Fruit fly (Drosophila melanogaster) whole organism, embryonic: ENCODE measurements around the gene CG43077.

Experiments
- B-H2 ChIP-seq: fragments of 200-800 bp; sonication (Bioruptor generic); optimal IDR thresholded peaks from 2 replicates; lab custom pipeline; 2018; ENCODE audit warnings: missing biosample characterization, mild to moderate bottlenecking, missing genetic modification characterization
- Bdp1 ChIP-seq: fragments of 200-800 bp; sonication (Bioruptor generic); optimal IDR thresholded peaks from 3 replicates; lab custom pipeline; 2016; ENCODE audit warnings: missing biosample characterization, missing genetic modification characterization
- Blimp-1 ChIP-seq: fragments of 200-800 bp; sonication (Bioruptor generic); optimal IDR thresholded peaks from 3 replicates; lab custom pipeline; 2018; ENCODE audit warnings: missing biosample characterization, missing genetic modification characterization, mild to moderate bottlenecking, moderate library complexity, missing genetic modification reagents
- CG10543 ChIP-seq: fragments of 200-800 bp; sonication (Bioruptor generic); optimal IDR thresholded peaks from 3 replicates; lab custom pipeline; 2017; ENCODE audit warnings: missing biosample characterization, mild to moderate bottlenecking, missing genetic modification characterization, moderate library complexity
- CG11398 ChIP-seq: fragments of 200-800 bp; sonication (Bioruptor generic); optimal IDR thresholded peaks from 2 replicates; lab custom pipeline; 2016; ENCODE audit warnings: missing biosample characterization, missing genetic modification characterization
- CG16813 ChIP-seq: fragments of 200-800 bp; sonication (Bioruptor generic); IDR thresholded peaks from 3 replicates; pipeline ENCODE4 v1.3.6; 2022; ENCODE audit warnings: missing biosample characterization, missing genetic modification characterization; ENCODE audit not compliant: partially characterized antibody
- CG17186 ChIP-seq: fragments of 200-800 bp; sonication (Bioruptor generic); optimal IDR thresholded peaks from 3 replicates; lab custom pipeline; 2017; ENCODE audit warnings: missing biosample characterization, missing genetic modification reagents, missing genetic modification characterization
- CG17802 ChIP-seq: fragments of 200-800 bp; sonication (Bioruptor generic); optimal IDR thresholded peaks from 2 replicates; lab custom pipeline; 2018; ENCODE audit warnings: missing biosample characterization, mild to moderate bottlenecking, missing genetic modification characterization, moderate library complexity
- CG2712 ChIP-seq: fragments of 200-800 bp; optimal IDR thresholded peaks from 3 replicates; lab custom pipeline; 2019; ENCODE audit warnings: missing biosample characterization, mild to moderate bottlenecking, missing genetic modification characterization, moderate library complexity
- CG32532 ChIP-seq: fragments of 200-800 bp; sonication (Bioruptor generic); IDR thresholded peaks from 2 replicates; pipeline ENCODE4 v1.3.6; 2022; ENCODE audit warnings: missing biosample characterization, missing genetic modification characterization
- CG34224 ChIP-seq: fragments of 200-800 bp; sonication (Bioruptor generic); IDR thresholded peaks from 3 replicates; pipeline ENCODE4 v1.3.6; 2022; ENCODE audit warnings: missing biosample characterization, missing genetic modification characterization; ENCODE audit not compliant: partially characterized antibody
- CG42726 ChIP-seq: fragments of 200-800 bp; sonication (Bioruptor generic); IDR thresholded peaks from 2 replicates; pipeline ENCODE4 v1.3.6; 2022; ENCODE audit warnings: missing biosample characterization, missing genetic modification characterization; ENCODE audit not compliant: partially characterized antibody
- CG6683 ChIP-seq: fragments of 200-800 bp; sonication (Bioruptor generic); optimal IDR thresholded peaks from 2 replicates; lab custom pipeline; 2017; ENCODE audit warnings: missing biosample characterization, mild to moderate bottlenecking, missing genetic modification characterization, missing genetic modification reagents
- CG9797 ChIP-seq: fragments of 200-800 bp; sonication (Bioruptor generic); optimal IDR thresholded peaks from 3 replicates; lab custom pipeline; 2018; ENCODE audit warnings: missing biosample characterization, mild to moderate bottlenecking, missing genetic modification characterization
- CTCF ChIP-seq: fragments of 200-800 bp; sonication (Bioruptor generic); optimal IDR thresholded peaks from 2 replicates; lab custom pipeline; 2017; ENCODE audit warnings: missing biosample characterization, mild to moderate bottlenecking, missing genetic modification characterization, moderate library complexity
- Dfd ChIP-seq, 2 experiments: fragments of >200 bp; optimal IDR thresholded peaks; 2 replicates each; lab custom pipeline; 2017; ENCODE audit warnings: missing biosample characterization in 2 of 2, missing genetic modification characterization in 2 of 2
- E2f1 ChIP-seq: fragments of 200-800 bp; sonication (Bioruptor generic); IDR thresholded peaks from 2 replicates; pipeline ENCODE4 v1.3.6; 2022; ENCODE audit warnings: missing biosample characterization, missing genetic modification characterization
- GATAe ChIP-seq: fragments of 200-800 bp; sonication (Bioruptor generic); conservative IDR thresholded peaks from 2 replicates; pipeline ENCODE4 v1.3.6; 2022; ENCODE audit warnings: missing biosample characterization, missing genetic modification characterization
- HLHmδ ChIP-seq: fragments of 200-800 bp; sonication (Bioruptor generic); optimal IDR thresholded peaks from 2 replicates; lab custom pipeline; 2018; ENCODE audit warnings: missing biosample characterization, mild to moderate bottlenecking, missing genetic modification characterization, moderate library complexity
- Hmx ChIP-seq: fragments of 200-800 bp; sonication (Bioruptor generic); optimal IDR thresholded peaks from 2 replicates; lab custom pipeline; 2016; ENCODE audit warnings: missing biosample characterization, missing genetic modification characterization
- Hr51 ChIP-seq, 2 experiments: fragments of 200-800 bp; sonication (Bioruptor generic); optimal IDR thresholded peaks; 2 replicates in 1 of 2; 3 replicates in 1 of 2; lab custom pipeline; 2016 to 2018; ENCODE audit warnings: missing biosample characterization in 2 of 2, missing genetic modification characterization in 2 of 2, mild to moderate bottlenecking in 1 of 2, moderate library complexity in 1 of 2
- Lhr ChIP-seq: fragments of 200-800 bp; sonication (Bioruptor generic); optimal IDR thresholded peaks from 3 replicates; lab custom pipeline; 2017; ENCODE audit warnings: mild to moderate bottlenecking, missing biosample characterization, missing genetic modification reagents, missing genetic modification characterization
- MESR4 ChIP-seq: fragments of 200-800 bp; sonication (Bioruptor generic); optimal IDR thresholded peaks from 2 replicates; lab custom pipeline; 2018; ENCODE audit warnings: missing biosample characterization, mild to moderate bottlenecking, missing genetic modification characterization, moderate library complexity
- NC2α ChIP-seq: fragments of 200-800 bp; sonication (Bioruptor generic); optimal IDR thresholded peaks from 2 replicates; lab custom pipeline; 2016; ENCODE audit warnings: missing biosample characterization, missing genetic modification characterization
- Six4 ChIP-seq: fragments of 200-800 bp; sonication (Bioruptor generic); optimal IDR thresholded peaks from 2 replicates; lab custom pipeline; 2016; ENCODE audit warnings: missing biosample characterization, missing genetic modification characterization
- Trl ChIP-seq, 3 experiments: fragments of >200 bp in 2 of 3; fragments of 200-800 bp in 1 of 3; sonication (Bioruptor generic) in 1 of 3; optimal IDR thresholded peaks; 2 replicates in 1 of 3; 3 replicates in 2 of 3; lab custom pipeline; 2016 to 2017; ENCODE audit warnings: missing biosample characterization in 1 of 3, missing genetic modification characterization in 1 of 3
- cg ChIP-seq: fragments of 200-800 bp; sonication (Bioruptor generic); optimal IDR thresholded peaks from 3 replicates; lab custom pipeline; 2019; ENCODE audit warnings: missing biosample characterization, mild to moderate bottlenecking, missing genetic modification characterization, moderate library complexity
- crp ChIP-seq, 2 experiments: fragments of 200-800 bp; sonication (Bioruptor generic); optimal IDR thresholded peaks; 2 replicates in 1 of 2; 3 replicates in 1 of 2; lab custom pipeline; 2017; ENCODE audit warnings: missing biosample characterization in 2 of 2, missing genetic modification characterization in 2 of 2, mild to moderate bottlenecking in 1 of 2, moderate library complexity in 1 of 2
- dimm ChIP-seq: fragments of 200-800 bp; sonication (Bioruptor generic); IDR thresholded peaks from 2 replicates; pipeline ENCODE4 v1.3.6; 2022; ENCODE audit warnings: missing biosample characterization, missing genetic modification characterization
- ewg ChIP-seq: fragments of 200-800 bp; sonication (Bioruptor generic); optimal IDR thresholded peaks from 3 replicates; lab custom pipeline; 2017; ENCODE audit warnings: mild to moderate bottlenecking, missing biosample characterization, missing genetic modification reagents, missing genetic modification characterization
- grn ChIP-seq: fragments of 200-800 bp; sonication (Bioruptor generic); optimal IDR thresholded peaks from 3 replicates; lab custom pipeline; 2017; ENCODE audit warnings: missing biosample characterization, missing genetic modification characterization
- hkb ChIP-seq, 2 experiments: fragments of 200-800 bp in 1 of 2; fragments of >200 bp in 1 of 2; sonication (Bioruptor generic) in 1 of 2; IDR thresholded peaks in 1 of 2; optimal IDR thresholded peaks in 1 of 2; 2 replicates each; pipeline versions ENCODE4 v1.3.6 to Lab custom; 2017 to 2022; ENCODE audit warnings: missing biosample characterization in 1 of 2, missing genetic modification characterization in 1 of 2
- jigr1 ChIP-seq: fragments of 200-800 bp; sonication (Bioruptor generic); IDR thresholded peaks from 3 replicates; pipeline ENCODE4 v1.3.6; 2022; ENCODE audit warnings: missing biosample characterization, missing genetic modification characterization
- lov ChIP-seq, 2 experiments: fragments of 200-800 bp in 1 of 2; fragments of >200 bp in 1 of 2; sonication (Bioruptor generic) in 1 of 2; IDR thresholded peaks in 1 of 2; optimal IDR thresholded peaks in 1 of 2; 2 replicates in 1 of 2; 3 replicates in 1 of 2; pipeline versions ENCODE4 v1.3.6 to Lab custom; 2017 to 2022; ENCODE audit warnings: missing biosample characterization in 1 of 2, missing genetic modification characterization in 1 of 2
- nerfin-2 ChIP-seq: fragments of 200-800 bp; sonication (Bioruptor generic); IDR thresholded peaks from 2 replicates; pipeline ENCODE4 v1.3.6; 2022; ENCODE audit warnings: missing biosample characterization, missing genetic modification characterization; ENCODE audit not compliant: partially characterized antibody
- nom ChIP-seq: fragments of 200-800 bp; sonication (Bioruptor generic); optimal IDR thresholded peaks from 2 replicates; lab custom pipeline; 2017; ENCODE audit warnings: missing biosample characterization, missing genetic modification characterization, mild to moderate bottlenecking, moderate library complexity, missing genetic modification reagents
- ro ChIP-seq: fragments of 200-800 bp; sonication (Bioruptor generic); IDR thresholded peaks from 2 replicates; pipeline ENCODE4 v1.3.6; 2022; ENCODE audit warnings: missing biosample characterization, missing genetic modification characterization
- sima ChIP-seq: fragments of 200-800 bp; sonication (Bioruptor generic); optimal IDR thresholded peaks from 2 replicates; lab custom pipeline; 2016; ENCODE audit warnings: missing biosample characterization, missing genetic modification characterization
- sqz ChIP-seq: fragments of 200-800 bp; sonication (Bioruptor generic); optimal IDR thresholded peaks from 3 replicates; lab custom pipeline; 2018; ENCODE audit warnings: missing biosample characterization, mild to moderate bottlenecking, missing genetic modification characterization
- trem ChIP-seq: fragments of 200-800 bp; optimal IDR thresholded peaks from 3 replicates; lab custom pipeline; 2019; ENCODE audit warnings: missing biosample characterization, mild to moderate bottlenecking, missing genetic modification characterization, moderate library complexity
- unc-4 ChIP-seq: fragments of 200-800 bp; sonication (Bioruptor generic); IDR thresholded peaks from 2 replicates; pipeline ENCODE4 v1.3.6; 2022; ENCODE audit warnings: missing biosample characterization, missing genetic modification characterization; ENCODE audit not compliant: partially characterized antibody
- zfh2 ChIP-seq: fragments of 200-800 bp; sonication (Bioruptor generic); optimal IDR thresholded peaks from 2 replicates; lab custom pipeline; 2016; ENCODE audit warnings: missing biosample characterization, missing genetic modification characterization

CG43077 gene

DNA sequence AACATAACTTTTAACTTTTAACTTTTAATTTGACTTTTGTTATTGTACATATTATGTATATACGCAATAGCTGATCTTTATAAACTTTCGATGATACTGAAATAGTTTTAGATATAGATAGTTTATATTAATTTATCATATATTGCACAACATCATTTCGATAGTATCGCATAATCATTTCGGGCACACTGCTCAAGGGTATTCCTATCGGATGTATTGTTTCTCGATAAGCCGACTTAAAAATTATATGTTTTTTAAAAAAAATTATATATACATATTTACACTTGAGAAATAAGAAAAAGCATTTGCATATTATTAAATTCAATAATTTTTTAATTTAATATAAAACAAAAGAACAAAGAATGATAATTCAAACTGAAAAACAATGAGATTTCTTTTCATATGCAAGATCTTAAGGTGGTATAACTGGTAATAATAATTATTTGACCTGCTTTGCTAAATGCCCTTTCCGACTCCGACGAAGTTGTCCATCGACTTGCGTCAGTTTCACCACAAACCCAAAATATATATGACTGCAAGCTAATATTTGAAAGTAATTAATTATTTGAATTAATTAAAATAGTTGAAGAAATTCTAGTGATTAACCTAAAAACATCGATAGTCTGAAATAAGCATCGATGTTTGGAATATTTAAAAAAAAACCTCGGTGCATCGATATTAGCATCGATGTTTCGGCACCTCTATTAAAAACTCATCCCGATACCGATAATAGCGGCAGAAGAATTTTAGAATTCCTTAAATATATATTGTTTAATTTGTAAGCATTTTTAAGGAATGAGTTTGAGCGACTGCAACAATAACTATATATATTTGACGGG is 10.0 kb upstream of the CG43077 start, which contains the start of gene CG4949 (continued):
- TF ChIP-seq E2f1 (GFP tag; lab: Robert Waterston, UW) (no peak), dimm (GFP tag; lab: Robert Waterston, UW) (no peak), trem (tag; lab: Kevin White, UChicago) (peak; percentile 51), CG10543 (GFP tag; lab: Kevin White, UChicago) (peak; percentile 14)

DNA sequence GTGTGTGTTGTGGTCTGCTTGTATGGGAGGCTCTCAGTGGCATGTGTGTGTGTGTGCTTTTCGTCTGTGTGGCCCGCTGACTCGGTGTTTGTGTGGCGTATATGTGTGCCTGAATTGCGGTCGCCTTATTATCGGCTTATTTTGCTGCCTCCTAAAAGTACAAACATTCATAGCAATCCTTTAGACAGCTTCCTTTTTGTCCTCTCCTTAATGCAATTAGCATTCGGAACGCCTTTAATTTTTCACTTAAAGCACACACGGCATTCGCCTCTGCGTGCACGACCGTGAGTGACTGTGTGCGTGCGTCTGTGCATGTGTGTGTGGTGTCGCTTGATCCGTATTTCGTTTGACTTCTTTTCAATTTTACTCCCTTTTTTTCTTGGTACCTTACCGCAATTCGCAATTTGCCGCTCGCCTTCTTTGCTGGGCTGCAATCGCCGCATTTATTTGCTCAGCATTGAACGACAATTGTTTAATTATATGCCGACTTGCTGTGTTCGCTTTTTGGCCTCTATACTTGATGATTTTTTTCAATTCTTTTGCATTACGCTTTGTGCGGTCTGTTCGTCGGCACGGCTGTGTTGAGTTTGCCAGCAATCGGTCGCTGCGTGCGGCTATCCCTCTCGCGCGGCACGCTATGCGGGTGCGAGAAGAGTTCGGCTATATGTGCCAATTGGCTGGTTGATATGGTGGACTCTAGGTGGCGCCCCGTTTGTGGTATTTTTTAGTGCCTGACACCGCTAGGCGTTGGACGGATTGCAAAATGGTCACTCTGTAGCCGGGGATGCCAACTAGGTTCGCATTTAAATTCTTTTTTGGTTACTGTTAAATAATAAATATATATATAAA is 9.2 kb upstream of the CG43077 start, which contains the start of gene wcy:
TSS of gene wcy (minus strand) at position 608 of the 849 bp plus-strand sequence.
- no peak for TF ChIP-seq ewg (GFP tag; lab: Kevin White, UChicago)
- TF ChIP-seq CG17186 (GFP tag; lab: Kevin White, UChicago) = peak; percentile 55
- no peak; the same call in 1 of the 3 replicates for TF ChIP-seq CG34224 (GFP tag; lab: Robert Waterston, UW)
- no peak for TF ChIP-seq Hr51 (GFP tag; optimal IDR thresholded peaks at IDR 0.05; lab: Kevin White, UChicago)
- peak; percentile 1 for TF ChIP-seq CG17802 (tag; lab: Kevin White, UChicago)
- peak; percentile 3 for TF ChIP-seq HLHmδ
- TF ChIP-seq CG2712 = peak; percentile 37
- no peak for TF ChIP-seq Trl (optimal IDR thresholded peaks at IDR 0.05; lab: Kevin White, UChicago)
- peak; percentile 12 for TF ChIP-seq Trl (GFP tag; optimal IDR thresholded peaks at IDR 0.05; lab: Kevin White, UChicago)
- TF ChIP-seq Lhr (GFP tag; lab: Kevin White, UChicago) = peak; percentile 89
- TF ChIP-seq Hmx (GFP tag; lab: Kevin White, UChicago) = no peak
- TF ChIP-seq sqz (GFP tag; lab: Kevin White, UChicago) = peak; percentile 76
- TF ChIP-seq nom (GFP tag; lab: Kevin White, UChicago) = peak; percentile 26
- TF ChIP-seq CG32532 = peak; percentile 34; the same call in 1 of the 2 replicates
- no peak for TF ChIP-seq nerfin-2 (GFP tag; lab: Robert Waterston, UW)
- peak; percentile 79 for TF ChIP-seq CG9797
- TF ChIP-seq CTCF (GFP tag; lab: Kevin White, UChicago) = peak; percentile 97
- TF ChIP-seq Blimp-1 = no peak
- no peak for TF ChIP-seq NC2α (GFP tag; lab: Kevin White, UChicago)
- TF ChIP-seq sima = no peak
- TF ChIP-seq CG16813 (GFP tag; lab: Robert Waterston, UW) = 0 out of 3 replicates have a peak, but pooled peaks have one; percentile 37
- no peak for TF ChIP-seq Six4 (GFP tag; lab: Kevin White, UChicago)
- peak; percentile 64; the same call in 1 of the 2 replicates for TF ChIP-seq CG42726 (GFP tag; lab: Robert Waterston, UW)
- TF ChIP-seq MESR4 (GFP tag; lab: Kevin White, UChicago) = peak; percentile 53
- no peak for TF ChIP-seq CG6683 (GFP tag; lab: Kevin White, UChicago)
- no peak for TF ChIP-seq Dfd (GFP tag; optimal IDR thresholded peaks at IDR 0.05; lab: Kevin White, UChicago)
- no peak for TF ChIP-seq grn
- TF ChIP-seq cg (GFP tag; lab: Kevin White, UChicago) = peak; percentile 94
- TF ChIP-seq CG11398 = no peak
- TF ChIP-seq lov (optimal IDR thresholded peaks at IDR 0.05; lab: Kevin White, UChicago) = no peak
- TF ChIP-seq lov (GFP tag; IDR thresholded peaks at IDR 0.05; lab: Robert Waterston, UW) = 0 out of 3 replicates have a peak, but pooled peaks have one; percentile 50
- TF ChIP-seq zfh2 (GFP tag; lab: Kevin White, UChicago) = no peak
- TF ChIP-seq crp (GFP tag; optimal IDR thresholded peaks at IDR 0.05; lab: Kevin White, UChicago) = peak in 1 of 2 experiments; percentile 32
- TF ChIP-seq GATAe = no peak
- TF ChIP-seq B-H2 = no peak
- peak; percentile 42; the same call in 1 of the 2 replicates for TF ChIP-seq unc-4
- TF ChIP-seq ro (GFP tag; lab: Robert Waterston, UW) = no peak
- TF ChIP-seq jigr1 (GFP tag; lab: Robert Waterston, UW) = peak; percentile 17; the same call in 1 of the 3 replicates
- no peak for TF ChIP-seq Bdp1 (GFP tag; lab: Kevin White, UChicago)
- TF ChIP-seq hkb (optimal IDR thresholded peaks at IDR 0.05; lab: Kevin White, UChicago) = no peak
- TF ChIP-seq hkb (GFP tag; IDR thresholded peaks at IDR 0.05; lab: Robert Waterston, UW) = no peak; the same call in 1 of the 2 replicates
